Fruit fly (Drosophila melanogaster) whole organism: ENCODE results near the gene Best3.

Experiments used
- CG8478 ChIP-seq: fragments of >200 bp; optimal IDR thresholded peaks from 2 replicates; lab custom pipeline; 2018; ENCODE audit warnings: inconsistent platforms
- pan ChIP-seq: fragments of >200 bp; optimal IDR thresholded peaks from 2 replicates; lab custom pipeline; 2017

- no peak for TF ChIP-seq CG8478
- TF ChIP-seq pan, result no peak
Observed at dm6 chr3L:15347695-15348465, 45.3 kb upstream of the Best3 start.
